Worm (Caenorhabditis elegans) whole organism, mixed stage, embryonic: Measurements from ENCODE around the gene F48B9.8.
A peak's percentile ranks its signal among the peaks of the same experiment; 100 is the strongest.

ENCODE experiments used
- M03D4.4 ChIP-seq: sonication (generic microtip); optimal IDR thresholded peaks from 2 replicates; lab custom pipeline; 2017; ENCODE audit warnings: mild to moderate bottlenecking, missing genetic modification characterization, missing compliant biosample characterization
- bed-3 ChIP-seq: fragments of 200-800 bp; sonication (Bioruptor generic); optimal IDR thresholded peaks from 3 replicates; lab custom pipeline; 2018; ENCODE audit warnings: mild to moderate bottlenecking, missing genetic modification characterization, moderate library complexity, missing compliant biosample characterization
- blmp-1 ChIP-seq: fragments of 150-350 bp; optimal IDR thresholded peaks from 2 replicates; lab custom pipeline; 2014; ENCODE audit warnings: missing biosample characterization, missing genetic modification characterization
- ceh-39 ChIP-seq: fragments of 150-350 bp; optimal IDR thresholded peaks from 2 replicates; lab custom pipeline; 2014; ENCODE audit warnings: missing biosample characterization, missing genetic modification characterization
- ceh-43 ChIP-seq: fragments of 200-800 bp; sonication (Bioruptor generic); optimal IDR thresholded peaks from 2 replicates; lab custom pipeline; 2018; ENCODE audit warnings: mild to moderate bottlenecking, missing genetic modification characterization, moderate library complexity, missing compliant biosample characterization
- ces-1 ChIP-seq: fragments of 150-350 bp; optimal IDR thresholded peaks from 2 replicates; lab custom pipeline; 2014; ENCODE audit warnings: missing biosample characterization, missing genetic modification reagents, missing genetic modification characterization
- drap-1 ChIP-seq: fragments of 200-800 bp; sonication (Bioruptor generic); optimal IDR thresholded peaks from 3 replicates; lab custom pipeline; 2018; ENCODE audit warnings: mild to moderate bottlenecking, missing genetic modification characterization, missing compliant biosample characterization
- elt-1 ChIP-seq: sonication (generic microtip); optimal IDR thresholded peaks from 2 replicates; lab custom pipeline; 2017; ENCODE audit warnings: missing genetic modification characterization, mild to moderate bottlenecking, missing compliant biosample characterization, antibody characterized with exemption, moderate library complexity, borderline replicate concordance; ENCODE audit not compliant: insufficient read depth
- elt-3 ChIP-seq: fragments of 150-350 bp; optimal IDR thresholded peaks from 2 replicates; lab custom pipeline; 2014; ENCODE audit warnings: missing biosample characterization, missing genetic modification characterization
- hlh-1 ChIP-seq: fragments of 150-350 bp; optimal IDR thresholded peaks from 2 replicates; lab custom pipeline; 2014; ENCODE audit warnings: missing biosample characterization, missing genetic modification reagents, missing genetic modification characterization
- lin-13 ChIP-seq: fragments of 150-350 bp; optimal IDR thresholded peaks from 2 replicates; lab custom pipeline; 2014; ENCODE audit warnings: missing biosample characterization, missing genetic modification characterization
- lin-32 ChIP-seq: fragments of 200-800 bp; sonication (Bioruptor generic); optimal IDR thresholded peaks from 2 replicates; lab custom pipeline; 2018; ENCODE audit warnings: mild to moderate bottlenecking, missing genetic modification characterization, missing compliant biosample characterization
- lsy-2 ChIP-seq: fragments of 150-350 bp; optimal IDR thresholded peaks from 2 replicates; lab custom pipeline; 2014; ENCODE audit warnings: missing biosample characterization, missing genetic modification characterization
- mep-1 ChIP-seq: fragments of 150-350 bp; optimal IDR thresholded peaks from 2 replicates; lab custom pipeline; 2017; ENCODE audit warnings: missing biosample characterization, missing genetic modification reagents, missing genetic modification characterization, inconsistent platforms
- mls-2 ChIP-seq: sonication (generic microtip); optimal IDR thresholded peaks from 2 replicates; lab custom pipeline; 2016; ENCODE audit warnings: mild to moderate bottlenecking, missing genetic modification characterization, moderate library complexity, missing compliant biosample characterization
- nhr-2 ChIP-seq: fragments of 150-350 bp; optimal IDR thresholded peaks from 2 replicates; lab custom pipeline; 2014; ENCODE audit warnings: missing biosample characterization, missing genetic modification characterization
- nhr-237 ChIP-seq: fragments of 150-350 bp; optimal IDR thresholded peaks from 2 replicates; lab custom pipeline; 2014; ENCODE audit warnings: missing biosample characterization, missing genetic modification characterization
- nhr-28 ChIP-seq: fragments of 150-350 bp; optimal IDR thresholded peaks from 2 replicates; lab custom pipeline; 2014; ENCODE audit warnings: missing biosample characterization, missing genetic modification characterization
- pha-4 ChIP-seq: fragments of 150-350 bp; optimal IDR thresholded peaks from 2 replicates; lab custom pipeline; 2018; ENCODE audit warnings: missing biosample characterization, missing genetic modification reagents, missing genetic modification characterization
- unc-39 ChIP-seq: fragments of 150-350 bp; optimal IDR thresholded peaks from 2 replicates; lab custom pipeline; 2014; ENCODE audit warnings: missing biosample characterization, missing genetic modification characterization
- unc-62 ChIP-seq: fragments of 150-350 bp; optimal IDR thresholded peaks from 2 replicates; lab custom pipeline; 2014; ENCODE audit warnings: missing biosample characterization, missing genetic modification reagents, missing genetic modification characterization
- zip-8 ChIP-seq: fragments of 150-350 bp; optimal IDR thresholded peaks from 2 replicates; lab custom pipeline; 2014; ENCODE audit warnings: missing biosample characterization, missing genetic modification characterization
- ztf-11 ChIP-seq: fragments of 150-350 bp; optimal IDR thresholded peaks from 2 replicates; lab custom pipeline; 2014; ENCODE audit warnings: missing biosample characterization, missing genetic modification characterization

Gene F48B9.8

ce11 chrX:2144875-2145274, 31.3 kb downstream of the F48B9.8 start:
- TF ChIP-seq M03D4.4 (no peak), lin-13 (tag; lab: Kevin White, UChicago) (no peak), zip-8 (tag; lab: Kevin White, UChicago) (no peak)

- no peak for TF ChIP-seq lin-13 (tag; lab: Kevin White, UChicago)
- TF ChIP-seq mep-1 (tag; lab: Kevin White, UChicago) = no peak
- TF ChIP-seq nhr-28 = no peak
- TF ChIP-seq M03D4.4 = no peak
- TF ChIP-seq elt-3 (tag; lab: Kevin White, UChicago) = no peak
- no peak for TF ChIP-seq elt-1 (tag; lab: Kevin White, UChicago)
- TF ChIP-seq bed-3 (GFP tag; lab: Kevin White, UChicago) = no peak
- TF ChIP-seq ceh-43 (GFP tag; lab: Kevin White, UChicago) = no peak
- TF ChIP-seq unc-62 = no peak
- TF ChIP-seq, all 35 proteins: peak for 0
These were observed 32.0 kb downstream of the F48B9.8 start for ce11 chrX:2144236-2144635.

DNA sequence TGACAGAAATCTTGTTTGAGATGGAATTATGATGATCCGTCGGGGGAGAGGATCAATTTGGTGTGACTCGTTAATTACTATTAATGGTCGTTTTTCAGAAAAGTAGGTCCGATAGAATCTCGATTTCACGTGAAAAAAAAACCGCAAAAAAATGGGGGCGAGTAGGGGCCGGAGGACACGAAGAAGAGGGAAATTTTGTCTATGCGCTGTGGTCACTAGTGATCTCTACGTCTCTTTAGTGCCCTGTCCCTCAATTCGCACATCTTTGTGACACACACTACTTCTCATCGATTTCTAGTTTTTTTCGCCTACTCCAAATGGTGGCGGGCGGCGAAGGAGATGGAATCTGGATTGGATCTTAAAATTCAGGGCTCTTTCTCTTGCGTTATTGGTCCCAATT, 35.6 kb downstream of the F48B9.8 start:
- no peak for TF ChIP-seq ztf-11 (tag; lab: Kevin White, UChicago)
- TF ChIP-seq ces-1 = peak; percentile 44

DNA sequence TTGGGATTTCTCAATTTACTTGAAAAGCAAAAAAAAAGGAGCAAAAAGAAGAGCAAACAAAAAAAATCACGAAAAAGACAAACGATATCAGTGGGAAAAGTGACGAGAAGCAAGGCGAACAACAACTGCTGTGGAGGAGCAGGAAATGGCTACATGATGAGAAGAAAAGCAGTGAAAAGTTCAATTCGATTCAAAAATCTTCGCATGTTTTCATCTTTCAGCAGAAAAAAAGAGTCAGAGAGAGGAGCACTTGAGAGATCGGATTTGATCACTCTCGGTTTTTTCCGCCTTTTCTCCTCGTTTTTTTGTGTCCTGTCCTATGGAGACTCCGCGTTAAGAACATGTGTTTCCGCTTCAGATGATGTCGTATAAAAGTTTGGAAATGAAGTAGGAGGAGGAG, 37.3 kb downstream of the F48B9.8 start:
- TF ChIP-seq nhr-237 (tag; lab: Kevin White, UChicago) (no peak), nhr-28 (no peak), elt-3 (tag; lab: Kevin White, UChicago) (no peak), unc-39 (no peak), ceh-39 (no peak), hlh-1 (tag; lab: Kevin White, UChicago) (peak; percentile 53), blmp-1 (tag; lab: Kevin White, UChicago) (no peak), bed-3 (GFP tag; lab: Kevin White, UChicago) (no peak)

DNA sequence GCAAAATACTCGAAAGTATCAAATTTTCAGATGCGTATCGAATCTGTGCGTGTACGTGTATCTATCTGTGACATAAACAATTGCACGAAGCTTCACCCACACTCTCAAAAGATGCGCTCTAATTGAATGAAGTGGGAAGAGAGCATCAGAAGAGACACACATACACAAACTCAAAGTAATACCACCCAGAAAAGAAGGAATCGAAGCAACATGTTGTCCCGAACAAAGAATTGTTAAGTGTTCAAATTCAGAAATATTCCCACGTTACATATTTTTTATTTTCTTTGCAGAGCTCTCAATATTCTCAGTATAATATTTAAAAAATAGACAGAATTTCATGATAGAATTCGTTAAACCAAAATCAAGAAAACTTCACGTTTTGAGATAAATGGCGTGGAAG, 39.3 kb downstream of the F48B9.8 start:
- TF ChIP-seq ces-1 (peak; percentile 62), hlh-1 (tag; lab: Kevin White, UChicago) (no peak)

DNA sequence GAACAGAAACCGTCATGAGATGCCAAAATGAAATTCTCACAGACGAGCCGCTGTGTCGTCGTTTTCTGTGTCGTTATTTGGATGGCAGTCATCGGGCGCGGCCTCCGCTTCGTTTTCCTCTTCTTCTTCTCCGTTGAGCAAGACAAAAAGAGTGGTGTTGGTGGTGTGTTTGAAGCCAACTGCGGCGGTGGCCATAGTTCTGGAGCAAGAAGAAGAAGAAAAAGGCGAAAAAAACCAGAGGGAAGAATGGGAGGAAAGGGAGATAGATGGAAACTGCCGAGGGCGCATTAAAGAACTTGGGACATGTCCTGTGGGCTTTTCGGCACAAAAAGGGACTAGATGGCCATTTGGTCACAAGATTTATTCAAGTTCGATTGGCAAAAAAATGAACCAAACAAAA, 44.6 kb downstream of the F48B9.8 start, which contains the start of gene F53B1.9:
Gene F53B1.9, minus strand, starts transcription at position 195 of the 400 bp plus-strand sequence.
- TF ChIP-seq lin-13 (tag; lab: Kevin White, UChicago) = no peak
- peak; percentile 2 for TF ChIP-seq ces-1

ce11 chrX:2130141-2130540, 46.1 kb downstream of the F48B9.8 start, which contains the start of gene F53B1.8:
Gene F53B1.8 (minus strand): TSS chrX:2130241.
- no peak for TF ChIP-seq blmp-1 (tag; lab: Kevin White, UChicago)
- TF ChIP-seq lin-32 (GFP tag; lab: Kevin White, UChicago) = no peak
- no peak for TF ChIP-seq unc-39
- no peak for TF ChIP-seq ceh-39
- TF ChIP-seq elt-1 (tag; lab: Kevin White, UChicago) = no peak
- no peak for TF ChIP-seq nhr-237 (tag; lab: Kevin White, UChicago)
- TF ChIP-seq ceh-43 (GFP tag; lab: Kevin White, UChicago) = no peak
- TF ChIP-seq nhr-2 (tag; lab: Kevin White, UChicago) = no peak
- no peak for TF ChIP-seq lsy-2
- no peak for TF ChIP-seq ztf-11 (tag; lab: Kevin White, UChicago)
- TF ChIP-seq elt-3 (tag; lab: Kevin White, UChicago) = no peak
- TF ChIP-seq pha-4 (tag; lab: Kevin White, UChicago) = no peak
- TF ChIP-seq drap-1 (GFP tag; lab: Kevin White, UChicago) = no peak
- TF ChIP-seq mls-2 (tag; lab: Kevin White, UChicago) = no peak
- no peak for TF ChIP-seq hlh-1 (tag; lab: Kevin White, UChicago)
